Fruit fly (Drosophila melanogaster) whole organism, adult: ENCODE data around the gene CG3868.

Experiments used
- CG11617 ChIP-seq: fragments of 200-800 bp; sonication (Bioruptor generic); optimal IDR thresholded peaks from 2 replicates; lab custom pipeline; 2017; ENCODE audit warnings: mild to moderate bottlenecking, missing biosample characterization, missing genetic modification reagents, missing genetic modification characterization
- CG12768 ChIP-seq: fragments of 200-800 bp; sonication (Bioruptor generic); optimal IDR thresholded peaks from 2 replicates; lab custom pipeline; 2017; ENCODE audit warnings: missing biosample characterization, missing genetic modification characterization, mild to moderate bottlenecking, moderate library complexity, missing genetic modification reagents
- CG14711 ChIP-seq: fragments of 200-800 bp; sonication (Bioruptor generic); optimal IDR thresholded peaks from 2 replicates; lab custom pipeline; 2018; ENCODE audit warnings: missing biosample characterization, mild to moderate bottlenecking, missing genetic modification characterization, moderate library complexity
- CG1620 ChIP-seq: fragments of 200-800 bp; sonication (Bioruptor generic); optimal IDR thresholded peaks from 2 replicates; lab custom pipeline; 2016; ENCODE audit warnings: missing biosample characterization, missing genetic modification characterization
- CG33017 ChIP-seq: fragments of 200-800 bp; sonication (Bioruptor generic); optimal IDR thresholded peaks from 2 replicates; lab custom pipeline; 2018; ENCODE audit warnings: missing biosample characterization, mild to moderate bottlenecking, missing genetic modification characterization, moderate library complexity
- CG5204 ChIP-seq: fragments of 200-800 bp; sonication (Bioruptor generic); optimal IDR thresholded peaks from 2 replicates; lab custom pipeline; 2016; ENCODE audit warnings: missing biosample characterization, missing genetic modification characterization
- CG7045 ChIP-seq: fragments of 200-800 bp; sonication (Bioruptor generic); optimal IDR thresholded peaks from 2 replicates; lab custom pipeline; 2017; ENCODE audit warnings: missing biosample characterization, mild to moderate bottlenecking, missing genetic modification characterization
- CG7101 ChIP-seq: fragments of 200-800 bp; sonication (Bioruptor generic); optimal IDR thresholded peaks from 2 replicates; lab custom pipeline; 2018; ENCODE audit warnings: missing biosample characterization, mild to moderate bottlenecking, missing genetic modification characterization, moderate library complexity
- Clk ChIP-seq: fragments of 200-800 bp; sonication (Bioruptor generic); optimal IDR thresholded peaks from 2 replicates; lab custom pipeline; 2017; ENCODE audit warnings: missing biosample characterization, missing genetic modification characterization
- Crg-1 ChIP-seq: fragments of 200-800 bp; sonication (Bioruptor generic); optimal IDR thresholded peaks from 2 replicates; lab custom pipeline; 2016; ENCODE audit warnings: missing biosample characterization, missing genetic modification characterization
- Hr96 ChIP-seq: fragments of 200-800 bp; sonication (Bioruptor generic); optimal IDR thresholded peaks from 2 replicates; lab custom pipeline; 2016; ENCODE audit warnings: missing biosample characterization, missing genetic modification characterization
- Mnt ChIP-seq: fragments of 200-800 bp; sonication (Bioruptor generic); optimal IDR thresholded peaks from 2 replicates; lab custom pipeline; 2016; ENCODE audit warnings: missing biosample characterization, mild to moderate bottlenecking, missing genetic modification characterization
- bab1 ChIP-seq: fragments of 200-800 bp; sonication (Bioruptor generic); optimal IDR thresholded peaks from 3 replicates; lab custom pipeline; 2019; ENCODE audit warnings: missing biosample characterization, mild to moderate bottlenecking, missing genetic modification characterization, moderate library complexity
- cic ChIP-seq: fragments of 200-800 bp; sonication (Bioruptor generic); optimal IDR thresholded peaks from 2 replicates; lab custom pipeline; 2017; ENCODE audit warnings: missing biosample characterization, mild to moderate bottlenecking, missing genetic modification characterization, moderate library complexity
- cnc ChIP-seq, 2 experiments: fragments of >200 bp; optimal IDR thresholded peaks; 2 replicates each; lab custom pipeline; 2017
- kay ChIP-seq: fragments of 200-800 bp; sonication (Bioruptor generic); peaks from one replicate; lab custom pipeline; 2016; ENCODE audit warnings: missing biosample characterization, missing genetic modification characterization, borderline replicate concordance
- ovo ChIP-seq: fragments of 200-800 bp; sonication (Bioruptor generic); optimal IDR thresholded peaks from 2 replicates; lab custom pipeline; 2016; ENCODE audit warnings: missing biosample characterization, missing genetic modification characterization
- pad ChIP-seq: fragments of 200-800 bp; sonication (Bioruptor generic); optimal IDR thresholded peaks from 3 replicates; lab custom pipeline; 2017; ENCODE audit warnings: missing biosample characterization, missing genetic modification characterization, mild to moderate bottlenecking, moderate library complexity, missing genetic modification reagents
- tj ChIP-seq: fragments of 200-800 bp; sonication (Bioruptor generic); optimal IDR thresholded peaks from 3 replicates; lab custom pipeline; 2017; ENCODE audit warnings: missing biosample characterization, mild to moderate bottlenecking, missing genetic modification characterization, moderate library complexity
- toe ChIP-seq: fragments of 200-800 bp; sonication (Bioruptor generic); optimal IDR thresholded peaks from 2 replicates; lab custom pipeline; 2016; ENCODE audit warnings: missing biosample characterization, missing genetic modification characterization

The CG3868 gene

dm6 chr3L:14422135-14422534, 19.6 kb upstream of the CG3868 start:
- TF ChIP-seq kay (GFP tag; lab: Kevin White, UChicago) (no peak), CG7045 (GFP tag; lab: Kevin White, UChicago) (no peak), tj (GFP tag; lab: Kevin White, UChicago) (no peak), CG5204 (GFP tag; lab: Kevin White, UChicago) (no peak), toe (GFP tag; lab: Kevin White, UChicago) (no peak), cic (GFP tag; lab: Kevin White, UChicago) (no peak), Hr96 (GFP tag; lab: Kevin White, UChicago) (no peak)

dm6 chr3L:14420021-14420420, 17.5 kb upstream of the CG3868 start:
- TF ChIP-seq cic (GFP tag; lab: Kevin White, UChicago) (no peak), Hr96 (GFP tag; lab: Kevin White, UChicago) (no peak), kay (GFP tag; lab: Kevin White, UChicago) (no peak), ovo (GFP tag; lab: Kevin White, UChicago) (no peak), toe (GFP tag; lab: Kevin White, UChicago) (no peak)

dm6 chr3L:14410892-14411291, 8.4 kb upstream of the CG3868 start:
- TF ChIP-seq CG7045 (GFP tag; lab: Kevin White, UChicago) (no peak), Hr96 (GFP tag; lab: Kevin White, UChicago) (no peak), bab1 (GFP tag; lab: Kevin White, UChicago) (peak; percentile 45), ovo (GFP tag; lab: Kevin White, UChicago) (peak; percentile 9), CG33017 (tag; lab: Kevin White, UChicago) (peak; percentile 20), CG14711 (tag; lab: Kevin White, UChicago) (peak; percentile 19), Mnt (GFP tag; lab: Kevin White, UChicago) (no peak), tj (GFP tag; lab: Kevin White, UChicago) (no peak), kay (GFP tag; lab: Kevin White, UChicago) (no peak), CG7101 (tag; lab: Kevin White, UChicago) (peak; percentile 16)

- TF ChIP-seq pad (GFP tag; lab: Kevin White, UChicago) (peak; percentile 45), Crg-1 (GFP tag; lab: Kevin White, UChicago) (no peak), CG12768 (GFP tag; lab: Kevin White, UChicago) (peak; percentile 45), Clk (GFP tag; lab: Kevin White, UChicago) (no peak), CG1620 (GFP tag; lab: Kevin White, UChicago) (peak; percentile 34), CG33017 (tag; lab: Kevin White, UChicago) (no peak), bab1 (GFP tag; lab: Kevin White, UChicago) (peak; percentile 49), CG7045 (GFP tag; lab: Kevin White, UChicago) (peak; percentile 50), cic (GFP tag; lab: Kevin White, UChicago) (no peak), CG11617 (GFP tag; lab: Kevin White, UChicago) (peak; percentile 40), ovo (GFP tag; lab: Kevin White, UChicago) (no peak), cnc (optimal IDR thresholded peaks at IDR 0.05; lab: Kevin White, UChicago) (no peak), CG7101 (tag; lab: Kevin White, UChicago) (peak; percentile 59), Mnt (GFP tag; lab: Kevin White, UChicago) (peak; percentile 14), kay (GFP tag; lab: Kevin White, UChicago) (peak; percentile 16), CG14711 (tag; lab: Kevin White, UChicago) (peak; percentile 13), Hr96 (GFP tag; lab: Kevin White, UChicago) (no peak), CG5204 (GFP tag; lab: Kevin White, UChicago) (peak; percentile 57), toe (GFP tag; lab: Kevin White, UChicago) (peak; percentile 65), tj (GFP tag; lab: Kevin White, UChicago) (no peak)
Observed at dm6 chr3L:14410146-14410676, 7.7 kb upstream of the CG3868 start, which contains the start of gene CG3919. TSS of gene CG3919 (plus strand) at chr3L:14410626.

- peak; percentile 70 for TF ChIP-seq Hr96 (GFP tag; lab: Kevin White, UChicago)
- TF ChIP-seq Clk (GFP tag; lab: Kevin White, UChicago), result no peak
- no peak for TF ChIP-seq CG12768 (GFP tag; lab: Kevin White, UChicago)
- peak; percentile 11 for TF ChIP-seq ovo (GFP tag; lab: Kevin White, UChicago)
- TF ChIP-seq cic (GFP tag; lab: Kevin White, UChicago), result peak; percentile 42
- TF ChIP-seq Crg-1 (GFP tag; lab: Kevin White, UChicago), result peak; percentile 23
- TF ChIP-seq CG1620 (GFP tag; lab: Kevin White, UChicago), result peak; percentile 65
- no peak for TF ChIP-seq tj (GFP tag; lab: Kevin White, UChicago)
- TF ChIP-seq kay (GFP tag; lab: Kevin White, UChicago), result no peak
- peak; percentile 29 for TF ChIP-seq pad (GFP tag; lab: Kevin White, UChicago)
- TF ChIP-seq bab1 (GFP tag; lab: Kevin White, UChicago), result no peak
- peak; percentile 40 for TF ChIP-seq Mnt (GFP tag; lab: Kevin White, UChicago)
- peak; percentile 24 for TF ChIP-seq CG7045 (GFP tag; lab: Kevin White, UChicago)
- peak; percentile 65 for TF ChIP-seq toe (GFP tag; lab: Kevin White, UChicago)
- peak; percentile 50 for TF ChIP-seq CG14711 (tag; lab: Kevin White, UChicago)
- peak; percentile 53 for TF ChIP-seq CG5204 (GFP tag; lab: Kevin White, UChicago)
- TF ChIP-seq CG7101 (tag; lab: Kevin White, UChicago), result peak; percentile 40
- TF ChIP-seq cnc (optimal IDR thresholded peaks at IDR 0.05; lab: Kevin White, UChicago), result no peak
Observed at dm6 chr3L:14409419-14410145, 7.1 kb upstream of the CG3868 start, which contains the start of gene stwl. TSS of gene stwl (minus strand) at chr3L:14409939.
